Fruit fly (Drosophila melanogaster): ENCODE results near the gene CG13138.

CG13138 gene

dm6 chr2L:10341405-10341804, 39.6 kb upstream of the CG13138 start, which contains the start of gene CG31715:
TSS of gene CG31715 (plus strand) at chr2L:10341616.
- TF ChIP-seq rgr (GFP tag; optimal IDR thresholded peaks at IDR 0.05): peak; percentile 64
- no peak for TF ChIP-seq Jra (GFP tag; optimal IDR thresholded peaks at IDR 0.05)
- TF ChIP-seq CG32264 (GFP tag; optimal IDR thresholded peaks at IDR 0.05): no peak
- TF ChIP-seq usp (GFP tag; optimal IDR thresholded peaks at IDR 0.05): no peak
- TF ChIP-seq Hnf4 (GFP tag; optimal IDR thresholded peaks at IDR 0.05): peak; percentile 21
- no peak for TF ChIP-seq Vsx2 (GFP tag; optimal IDR thresholded peaks at IDR 0.05; ENCODE audit: partially characterized antibody)
- TF ChIP-seq dsf (GFP tag; optimal IDR thresholded peaks at IDR 0.05; ENCODE audit: borderline replicate concordance): peak; percentile 9
- TF ChIP-seq foxo (GFP tag; optimal IDR thresholded peaks at IDR 0.05): peak in 1 of 2 experiments; percentile 48
- TF ChIP-seq sv (GFP tag; optimal IDR thresholded peaks at IDR 0.05): no peak
- no peak for TF ChIP-seq jim (GFP tag; optimal IDR thresholded peaks at IDR 0.05)
- no peak for TF ChIP-seq fru (GFP tag; optimal IDR thresholded peaks at IDR 0.05)
- TF ChIP-seq woc (GFP tag; optimal IDR thresholded peaks at IDR 0.05): peak; percentile 35
- no peak for TF ChIP-seq dmrt93B (GFP tag; optimal IDR thresholded peaks at IDR 0.05)
- TF ChIP-seq br (GFP tag; optimal IDR thresholded peaks at IDR 0.05): no peak
- TF ChIP-seq h (GFP tag; optimal IDR thresholded peaks at IDR 0.05): peak; percentile 20
- peak; percentile 13 for TF ChIP-seq psq (GFP tag; optimal IDR thresholded peaks at IDR 0.05)
- no peak for TF ChIP-seq pan (optimal IDR thresholded peaks at IDR 0.05)
- TF ChIP-seq Hr83 (GFP tag; optimal IDR thresholded peaks at IDR 0.05; ENCODE audit: poor library complexity, severe bottlenecking): peak; percentile 32
- TF ChIP-seq CrebA (GFP tag; optimal IDR thresholded peaks at IDR 0.05; ENCODE audit: borderline replicate concordance): no peak
- no peak for TF ChIP-seq dl (GFP tag; optimal IDR thresholded peaks at IDR 0.05; ENCODE audit: insufficient read depth in 1 of 2, partially characterized antibody in 2 of 2)
- no peak for TF ChIP-seq Dfd (GFP tag; optimal IDR thresholded peaks at IDR 0.05)
- no peak for TF ChIP-seq N (GFP tag; optimal IDR thresholded peaks at IDR 0.05)
- TF ChIP-seq sage (GFP tag; optimal IDR thresholded peaks at IDR 0.05): no peak
- no peak for TF ChIP-seq GATAd (GFP tag; optimal IDR thresholded peaks at IDR 0.05)
- TF ChIP-seq Abd-B (GFP tag; optimal IDR thresholded peaks at IDR 0.05): no peak
- no peak for TF ChIP-seq lola (GFP tag; optimal IDR thresholded peaks at IDR 0.05)
- no peak for TF ChIP-seq OdsH (GFP tag; optimal IDR thresholded peaks at IDR 0.05)
- peak; percentile 60 for TF ChIP-seq brk (GFP tag; optimal IDR thresholded peaks at IDR 0.05)
- no peak for TF ChIP-seq Sp1 (GFP tag; optimal IDR thresholded peaks at IDR 0.05)
- no peak for TF ChIP-seq Dif (GFP tag; optimal IDR thresholded peaks at IDR 0.05; ENCODE audit: partially characterized antibody)
- peak; percentile 6 for TF ChIP-seq HLH106 (tag; optimal IDR thresholded peaks at IDR 0.05)
- peak; percentile 9 for TF ChIP-seq ey (GFP tag; optimal IDR thresholded peaks at IDR 0.05)
- no peak for TF ChIP-seq CG9705 (GFP tag; optimal IDR thresholded peaks at IDR 0.05)

- TF ChIP-seq Vsx2 (GFP tag; optimal IDR thresholded peaks at IDR 0.05; ENCODE audit: partially characterized antibody) (no peak), HLH106 (tag; optimal IDR thresholded peaks at IDR 0.05) (no peak), foxo (GFP tag; optimal IDR thresholded peaks at IDR 0.05) (no peak), pan (optimal IDR thresholded peaks at IDR 0.05) (no peak), Rel (GFP tag; optimal IDR thresholded peaks at IDR 0.05) (no peak), Rel (tag; optimal IDR thresholded peaks at IDR 0.05) (no peak), Dfd (GFP tag; optimal IDR thresholded peaks at IDR 0.05) (no peak), sv (GFP tag; optimal IDR thresholded peaks at IDR 0.05) (no peak), CG32264 (GFP tag; optimal IDR thresholded peaks at IDR 0.05) (no peak), Hr83 (GFP tag; optimal IDR thresholded peaks at IDR 0.05; ENCODE audit: poor library complexity, severe bottlenecking) (no peak), Hnf4 (GFP tag; optimal IDR thresholded peaks at IDR 0.05) (no peak), br (GFP tag; optimal IDR thresholded peaks at IDR 0.05) (no peak), Jra (GFP tag; optimal IDR thresholded peaks at IDR 0.05) (no peak), lola (GFP tag; optimal IDR thresholded peaks at IDR 0.05) (no peak), jim (GFP tag; optimal IDR thresholded peaks at IDR 0.05) (no peak), Hr78 (GFP tag; optimal IDR thresholded peaks at IDR 0.05) (no peak)
These were observed 38.0 kb upstream of the CG13138 start for dm6 chr2L:10339841-10340240.

dm6 chr2L:10339212-10339721, 37.4 kb upstream of the CG13138 start, which contains the start of gene SamDC:
TSS of gene SamDC (plus strand) at chr2L:10339457.
- TF ChIP-seq Hnf4 (GFP tag; optimal IDR thresholded peaks at IDR 0.05) (peak; percentile 28), rgr (GFP tag; optimal IDR thresholded peaks at IDR 0.05) (peak; percentile 48), foxo (GFP tag; optimal IDR thresholded peaks at IDR 0.05) (peak in 1 of 2 experiments; percentile 57), jim (GFP tag; optimal IDR thresholded peaks at IDR 0.05) (no peak), Jra (GFP tag; optimal IDR thresholded peaks at IDR 0.05) (no peak), Abd-B (GFP tag; optimal IDR thresholded peaks at IDR 0.05) (no peak), Mio (GFP tag; optimal IDR thresholded peaks at IDR 0.05) (no peak), fru (GFP tag; optimal IDR thresholded peaks at IDR 0.05) (no peak), sv (GFP tag; optimal IDR thresholded peaks at IDR 0.05) (peak; percentile 4), h (GFP tag; optimal IDR thresholded peaks at IDR 0.05) (peak; percentile 46), Dfd (GFP tag; optimal IDR thresholded peaks at IDR 0.05) (no peak), CrebA (GFP tag; optimal IDR thresholded peaks at IDR 0.05; ENCODE audit: borderline replicate concordance) (no peak), psq (GFP tag; optimal IDR thresholded peaks at IDR 0.05) (no peak), GATAd (GFP tag; optimal IDR thresholded peaks at IDR 0.05) (no peak), ey (GFP tag; optimal IDR thresholded peaks at IDR 0.05) (no peak), dmrt93B (GFP tag; optimal IDR thresholded peaks at IDR 0.05) (no peak), brk (GFP tag; optimal IDR thresholded peaks at IDR 0.05) (no peak), Hr78 (GFP tag; optimal IDR thresholded peaks at IDR 0.05) (peak; percentile 78), CG32264 (GFP tag; optimal IDR thresholded peaks at IDR 0.05) (no peak), usp (GFP tag; optimal IDR thresholded peaks at IDR 0.05) (no peak), Sp1 (GFP tag; optimal IDR thresholded peaks at IDR 0.05) (peak; percentile 19), HLH106 (tag; optimal IDR thresholded peaks at IDR 0.05) (peak; percentile 20), CG9705 (GFP tag; optimal IDR thresholded peaks at IDR 0.05) (no peak), Hr83 (GFP tag; optimal IDR thresholded peaks at IDR 0.05; ENCODE audit: poor library complexity, severe bottlenecking) (peak; percentile 71), dsf (GFP tag; optimal IDR thresholded peaks at IDR 0.05; ENCODE audit: borderline replicate concordance) (no peak), sage (GFP tag; optimal IDR thresholded peaks at IDR 0.05) (peak; percentile 30), Myc (optimal IDR thresholded peaks at IDR 0.05) (no peak), br (GFP tag; optimal IDR thresholded peaks at IDR 0.05) (no peak), Dif (GFP tag; optimal IDR thresholded peaks at IDR 0.05; ENCODE audit: partially characterized antibody) (no peak), OdsH (GFP tag; optimal IDR thresholded peaks at IDR 0.05) (peak; percentile 24), Rel (GFP tag; optimal IDR thresholded peaks at IDR 0.05) (no peak), Rel (tag; optimal IDR thresholded peaks at IDR 0.05) (peak; percentile 19), pan (optimal IDR thresholded peaks at IDR 0.05) (no peak), tai (GFP tag; optimal IDR thresholded peaks at IDR 0.05) (no peak), dl (GFP tag; optimal IDR thresholded peaks at IDR 0.05; ENCODE audit: insufficient read depth in 1 of 2, partially characterized antibody in 2 of 2) (no peak)

Data from whole organism, wandering third instar larva.